Worm (Caenorhabditis elegans) whole organism, young adult: ENCODE measurements around the gene C32D5.8.

Source experiments
- B0035.1 ChIP-seq: sonication (generic microtip); optimal IDR thresholded peaks from 2 replicates; lab custom pipeline; 2016; ENCODE audit warnings: missing genetic modification characterization, mild to moderate bottlenecking, missing compliant biosample characterization, missing genotype, missing genetic modification reagents
- C17E4.6 ChIP-seq: fragments of 200-800 bp; sonication (Bioruptor generic); IDR thresholded peaks from 2 replicates; pipeline ENCODE4 v1.3.6; 2022; ENCODE audit warnings: missing genetic modification reagents, missing genetic modification characterization, missing compliant biosample characterization
- D2030.7 ChIP-seq: fragments of 200-800 bp; sonication (Bioruptor generic); IDR thresholded peaks from 2 replicates; pipeline ENCODE4 v1.3.6; 2022; ENCODE audit warnings: missing genetic modification reagents, missing genetic modification characterization, missing compliant biosample characterization
- F23B12.7 ChIP-seq: sonication (generic microtip); optimal IDR thresholded peaks from 2 replicates; lab custom pipeline; 2017; ENCODE audit warnings: missing genetic modification characterization, mild to moderate bottlenecking, missing compliant biosample characterization, antibody characterized with exemption, moderate library complexity; ENCODE audit not compliant: insufficient read depth
- F39B2.1 ChIP-seq: fragments of 200-800 bp; sonication (Bioruptor generic); IDR thresholded peaks from 2 replicates; pipeline ENCODE4 v1.3.6; 2022; ENCODE audit warnings: missing genetic modification reagents, missing genetic modification characterization, missing compliant biosample characterization
- F49E8.2 ChIP-seq: sonication (generic microtip); optimal IDR thresholded peaks from 3 replicates; lab custom pipeline; 2017; ENCODE audit warnings: missing genetic modification characterization, mild to moderate bottlenecking, missing compliant biosample characterization, antibody characterized with exemption, moderate library complexity; ENCODE audit not compliant: insufficient read depth
- F55B11.4 ChIP-seq: sonication (generic microtip); optimal IDR thresholded peaks from 2 replicates; lab custom pipeline; 2016; ENCODE audit warnings: missing compliant biosample characterization, missing genetic modification characterization, borderline replicate concordance; ENCODE audit not compliant: insufficient read depth
- F57C9.4 ChIP-seq: sonication (generic microtip); optimal IDR thresholded peaks from 2 replicates; lab custom pipeline; 2017; ENCODE audit warnings: mild to moderate bottlenecking, missing genetic modification characterization, missing compliant biosample characterization
- K11D2.4 ChIP-seq: fragments of 200-800 bp; sonication (Bioruptor generic); IDR thresholded peaks from 2 replicates; pipeline ENCODE4 v1.3.6; 2022; ENCODE audit warnings: missing genetic modification reagents, missing genetic modification characterization, missing compliant biosample characterization
- Y53G8AR.9 ChIP-seq: fragments of 200-800 bp; sonication (Bioruptor generic); conservative IDR thresholded peaks from 2 replicates; pipeline ENCODE4 v1.3.6; 2022; ENCODE audit warnings: missing genetic modification reagents, missing genetic modification characterization, missing compliant biosample characterization
- aptf-2 ChIP-seq: fragments of 200-800 bp; sonication (Bioruptor generic); conservative IDR thresholded peaks from 2 replicates; pipeline ENCODE4 v1.3.6; 2022; ENCODE audit warnings: missing genetic modification reagents, missing genetic modification characterization, missing compliant biosample characterization
- athp-1 ChIP-seq: sonication (generic microtip); optimal IDR thresholded peaks from 2 replicates; lab custom pipeline; 2017; ENCODE audit warnings: mild to moderate bottlenecking, missing genetic modification characterization, missing compliant biosample characterization
- attf-6 ChIP-seq: fragments of 200-800 bp; sonication (Bioruptor generic); IDR thresholded peaks from 2 replicates; pipeline ENCODE4 v1.3.6; 2022; ENCODE audit warnings: missing genetic modification reagents, missing genetic modification characterization, missing compliant biosample characterization
- ccch-3 ChIP-seq: fragments of 200-800 bp; sonication (Bioruptor generic); optimal IDR thresholded peaks from 2 replicates; lab custom pipeline; 2018; ENCODE audit warnings: mild to moderate bottlenecking, missing genetic modification characterization, missing compliant biosample characterization
- cebp-2 ChIP-seq: fragments of 200-800 bp; sonication (Bioruptor generic); IDR thresholded peaks from 2 replicates; pipeline ENCODE4 v1.3.6; 2022; ENCODE audit warnings: missing genetic modification characterization, missing compliant biosample characterization
- ceh-100 ChIP-seq: fragments of 200-800 bp; sonication (Bioruptor generic); IDR thresholded peaks from 2 replicates; pipeline ENCODE4 v1.3.6; 2022; ENCODE audit warnings: missing genetic modification reagents, missing genetic modification characterization, missing compliant biosample characterization
- ceh-27 ChIP-seq: fragments of 200-800 bp; sonication (Bioruptor generic); optimal IDR thresholded peaks from 2 replicates; lab custom pipeline; 2018; ENCODE audit warnings: mild to moderate bottlenecking, missing genetic modification characterization, moderate library complexity, missing compliant biosample characterization
- ceh-40 ChIP-seq: fragments of 200-800 bp; sonication (Bioruptor generic); IDR thresholded peaks from 2 replicates; pipeline ENCODE4 v1.3.6; 2022; ENCODE audit warnings: missing genetic modification characterization, missing compliant biosample characterization
- ceh-91 ChIP-seq: fragments of 200-800 bp; sonication (Bioruptor generic); IDR thresholded peaks from 2 replicates; pipeline ENCODE4 v1.3.6; 2022; ENCODE audit warnings: missing genetic modification reagents, missing genetic modification characterization, missing compliant biosample characterization
- dox-1 ChIP-seq: fragments of 200-800 bp; sonication (Bioruptor generic); IDR thresholded peaks from 2 replicates; pipeline ENCODE4 v1.3.6; 2022; ENCODE audit warnings: missing genetic modification reagents, missing genetic modification characterization, missing compliant biosample characterization
- dpl-1 ChIP-seq: fragments of 150-350 bp; optimal IDR thresholded peaks from 2 replicates; lab custom pipeline; 2014; ENCODE audit warnings: missing biosample characterization, missing genetic modification reagents, missing genetic modification characterization
- efl-1 ChIP-seq: fragments of 150-350 bp; optimal IDR thresholded peaks from 2 replicates; lab custom pipeline; 2014; ENCODE audit warnings: missing biosample characterization, missing genetic modification reagents, missing genetic modification characterization
- ets-4 ChIP-seq: fragments of 200-800 bp; sonication (Bioruptor generic); optimal IDR thresholded peaks from 2 replicates; lab custom pipeline; 2018; ENCODE audit warnings: mild to moderate bottlenecking, missing genetic modification characterization, missing compliant biosample characterization
- gei-17 ChIP-seq: fragments of 200-800 bp; sonication (Bioruptor generic); optimal IDR thresholded peaks from 2 replicates; lab custom pipeline; 2018; ENCODE audit warnings: mild to moderate bottlenecking, missing genetic modification characterization, missing compliant biosample characterization
- hmg-1.2 ChIP-seq: fragments of 200-800 bp; sonication (Bioruptor generic); IDR thresholded peaks from 2 replicates; pipeline ENCODE4 v1.3.6; 2022; ENCODE audit warnings: missing genetic modification reagents, missing genetic modification characterization, missing compliant biosample characterization
- let-526 ChIP-seq: fragments of 200-800 bp; sonication (Bioruptor generic); IDR thresholded peaks from 2 replicates; pipeline ENCODE4 v1.3.6; 2022; ENCODE audit warnings: missing genetic modification reagents, missing genetic modification characterization, missing compliant biosample characterization
- let-607 ChIP-seq, 2 experiments: fragments of 200-800 bp in 1 of 2; sonication (Bioruptor generic) in 1 of 2; sonication (generic microtip) in 1 of 2; optimal IDR thresholded peaks; 2 replicates each; lab custom pipeline; 2016 to 2018; ENCODE audit warnings: mild to moderate bottlenecking in 2 of 2, missing compliant biosample characterization in 2 of 2, missing genetic modification characterization in 2 of 2, moderate library complexity in 2 of 2, missing genotype in 1 of 2
- lin-35 ChIP-seq, 3 experiments: fragments of 150-350 bp in 2 of 3; sonication (generic microtip) in 1 of 3; optimal IDR thresholded peaks; 2 replicates each; lab custom pipeline; 2014 to 2018; ENCODE audit warnings: missing biosample characterization in 3 of 3, missing genetic modification characterization in 3 of 3, missing genetic modification reagents in 3 of 3
- lin-40 ChIP-seq: sonication (generic microtip); optimal IDR thresholded peaks from 2 replicates; lab custom pipeline; 2016; ENCODE audit warnings: missing genetic modification characterization, mild to moderate bottlenecking, missing compliant biosample characterization, missing genotype, missing genetic modification reagents
- lin-54 ChIP-seq: fragments of 200-800 bp; sonication (Bioruptor generic); optimal IDR thresholded peaks from 2 replicates; lab custom pipeline; 2018; ENCODE audit warnings: mild to moderate bottlenecking, missing genetic modification characterization, missing compliant biosample characterization
- lsl-1 ChIP-seq: fragments of 200-800 bp; sonication (Bioruptor generic); optimal IDR thresholded peaks from 2 replicates; lab custom pipeline; 2018; ENCODE audit warnings: mild to moderate bottlenecking, missing genetic modification characterization, moderate library complexity, missing compliant biosample characterization
- madf-6 ChIP-seq: fragments of 200-800 bp; sonication (Bioruptor generic); IDR thresholded peaks from 2 replicates; pipeline ENCODE4 v1.3.6; 2022; ENCODE audit warnings: missing genetic modification reagents, missing genetic modification characterization, missing compliant biosample characterization
- mcd-1 ChIP-seq: fragments of 200-800 bp; sonication (Bioruptor generic); IDR thresholded peaks from 2 replicates; pipeline ENCODE4 v1.3.6; 2022; ENCODE audit warnings: missing genetic modification reagents, missing genetic modification characterization, missing compliant biosample characterization
- mxl-1 ChIP-seq: sonication (generic microtip); optimal IDR thresholded peaks from 2 replicates; lab custom pipeline; 2016; ENCODE audit warnings: missing genetic modification characterization, missing compliant biosample characterization
- nhr-120 ChIP-seq: fragments of 200-800 bp; sonication (Bioruptor generic); IDR thresholded peaks from 2 replicates; pipeline ENCODE4 v1.3.6; 2022; ENCODE audit warnings: missing genetic modification characterization, missing compliant biosample characterization
- nhr-27 ChIP-seq: fragments of 200-800 bp; sonication (Bioruptor generic); optimal IDR thresholded peaks from 2 replicates; lab custom pipeline; 2018; ENCODE audit warnings: mild to moderate bottlenecking, missing genetic modification characterization, moderate library complexity, missing compliant biosample characterization
- nhr-90 ChIP-seq: sonication (generic microtip); optimal IDR thresholded peaks from 2 replicates; lab custom pipeline; 2016; ENCODE audit warnings: missing genotype, mild to moderate bottlenecking, missing genetic modification characterization, missing compliant biosample characterization
- rec-8 ChIP-seq, 2 experiments: sonication (generic microtip); optimal IDR thresholded peaks; 2 replicates each; lab custom pipeline; 2016; ENCODE audit warnings: mild to moderate bottlenecking in 2 of 2, missing genetic modification characterization in 2 of 2, missing genetic modification reagents in 2 of 2, missing genotype in 2 of 2, missing biosample characterization in 1 of 2, missing compliant biosample characterization in 1 of 2, moderate library complexity in 1 of 2
- snpc-1.1 ChIP-seq: sonication (generic microtip); optimal IDR thresholded peaks from 2 replicates; lab custom pipeline; 2017; ENCODE audit warnings: missing genetic modification characterization, mild to moderate bottlenecking, missing compliant biosample characterization, antibody characterized with exemption, moderate library complexity, missing genotype, missing genetic modification reagents; ENCODE audit not compliant: insufficient read depth
- snpc-3.4 ChIP-seq: sonication (generic microtip); optimal IDR thresholded peaks from 2 replicates; lab custom pipeline; 2017; ENCODE audit warnings: missing genetic modification characterization, mild to moderate bottlenecking, missing compliant biosample characterization, antibody characterized with exemption, moderate library complexity, missing genotype, missing genetic modification reagents
- somi-1 ChIP-seq: fragments of 200-800 bp; sonication (Bioruptor generic); optimal IDR thresholded peaks from 2 replicates; lab custom pipeline; 2018; ENCODE audit warnings: mild to moderate bottlenecking, missing genetic modification characterization, missing compliant biosample characterization
- tbx-9 ChIP-seq: sonication (generic microtip); optimal IDR thresholded peaks from 2 replicates; lab custom pipeline; 2016; ENCODE audit warnings: borderline replicate concordance, missing genetic modification characterization, inconsistent platforms, missing compliant biosample characterization
- tlf-1 ChIP-seq: fragments of 200-800 bp; sonication (Bioruptor generic); optimal IDR thresholded peaks from 2 replicates; lab custom pipeline; 2018; ENCODE audit warnings: mild to moderate bottlenecking, missing genetic modification characterization, missing compliant biosample characterization
- unc-130 ChIP-seq: sonication (generic microtip); optimal IDR thresholded peaks from 2 replicates; lab custom pipeline; 2016; ENCODE audit warnings: missing genetic modification reagents, missing genetic modification characterization, missing compliant biosample characterization
- zim-3 ChIP-seq: sonication (generic microtip); optimal IDR thresholded peaks from 2 replicates; lab custom pipeline; 2017; ENCODE audit warnings: mild to moderate bottlenecking, missing genetic modification characterization, moderate library complexity, missing compliant biosample characterization
- ztf-28 ChIP-seq: fragments of 200-800 bp; sonication (Bioruptor generic); IDR thresholded peaks from 2 replicates; pipeline ENCODE4 v1.3.6; 2022; ENCODE audit warnings: missing genetic modification reagents, missing genetic modification characterization, missing compliant biosample characterization

Gene C32D5.8

ce11 chrII:6320655-6321388 lies 24.9 kb downstream of the C32D5.8 start, which contains the start of gene efr-3:
TSS of gene efr-3 (minus strand) at chrII:6321159.
- TF ChIP-seq F49E8.2 (tag; lab: Kevin White, UChicago) (no peak), lin-54 (GFP tag; lab: Kevin White, UChicago) (peak; percentile 84), aptf-2 (no peak), athp-1 (tag; lab: Kevin White, UChicago) (no peak), Y53G8AR.9 (GFP tag; lab: Robert Waterston, UW) (no peak), F55B11.4 (no peak), F23B12.7 (peak; percentile 92), snpc-1.1 (tag; lab: Kevin White, UChicago) (no peak), B0035.1 (tag; lab: Kevin White, UChicago) (no peak), efl-1 (GFP tag; lab: Kevin White, UChicago) (peak; percentile 66), somi-1 (GFP tag; lab: Kevin White, UChicago) (no peak), ceh-91 (no peak), dox-1 (no peak), mxl-1 (tag; lab: Kevin White, UChicago) (no peak), ceh-40 (no peak), hmg-1.2 (no peak), gei-17 (GFP tag; lab: Kevin White, UChicago) (no peak), cebp-2 (no peak), D2030.7 (no peak), ccch-3 (GFP tag; lab: Kevin White, UChicago) (no peak), nhr-120 (GFP tag; lab: Robert Waterston, UW) (no peak), ceh-100 (GFP tag; lab: Robert Waterston, UW) (no peak), ets-4 (no peak), let-607 (tag; optimal IDR thresholded peaks at IDR 0.05; lab: Kevin White, UChicago) (no peak), F57C9.4 (tag; lab: Kevin White, UChicago) (no peak), unc-130 (GFP tag; lab: Kevin White, UChicago) (no peak), attf-6 (GFP tag; lab: Robert Waterston, UW) (no peak), dpl-1 (peak; percentile 64), nhr-27 (no peak), snpc-3.4 (tag; lab: Kevin White, UChicago) (no peak), tbx-9 (tag; lab: Kevin White, UChicago) (no peak), lin-40 (tag; lab: Kevin White, UChicago) (no peak), K11D2.4 (GFP tag; lab: Robert Waterston, UW) (no peak), rec-8 (tag; optimal IDR thresholded peaks at IDR 0.05; lab: Kevin White, UChicago) (no peak), ztf-28 (no peak), let-526 (GFP tag; lab: Robert Waterston, UW) (no peak), mcd-1 (peak; percentile 88), lin-35 (GFP tag; optimal IDR thresholded peaks at IDR 0.05; lab: Kevin White, UChicago) (peak in 1 of 3 experiments; percentile 52), F39B2.1 (GFP tag; lab: Robert Waterston, UW) (no peak), madf-6 (GFP tag; lab: Robert Waterston, UW) (no peak; the same call in 1 of the 2 replicates), lsl-1 (GFP tag; lab: Kevin White, UChicago) (peak; percentile 28), ceh-27 (GFP tag; lab: Kevin White, UChicago) (no peak), tlf-1 (GFP tag; lab: Kevin White, UChicago) (no peak), nhr-90 (tag; lab: Kevin White, UChicago) (no peak), C17E4.6 (GFP tag; lab: Robert Waterston, UW) (no peak), zim-3 (tag; lab: Kevin White, UChicago) (no peak)
- TF ChIP-seq, all 124 proteins: peak for 7
